Fruit fly (Drosophila melanogaster): Measurements from ENCODE around the gene CG1695.

CG1695 gene

DNA sequence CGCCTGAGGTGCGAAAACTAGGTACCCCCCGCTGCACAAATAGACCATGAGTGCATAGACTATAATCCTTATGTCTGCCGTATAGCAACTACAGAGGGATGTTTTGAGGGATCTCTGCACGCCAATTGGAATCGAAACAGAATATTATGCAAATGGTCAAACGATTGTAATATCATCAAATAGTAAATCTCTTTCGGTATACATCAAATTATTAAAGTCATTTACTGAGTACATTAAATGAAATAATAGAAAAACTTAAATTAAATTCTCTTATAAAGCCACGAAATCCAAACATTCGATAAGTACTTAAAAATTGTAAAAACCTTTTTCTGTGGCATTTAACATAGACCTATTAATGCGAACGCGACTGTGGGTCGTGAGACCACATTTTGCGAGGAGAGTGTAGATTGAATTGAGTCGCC lies 55.0 kb downstream of the CG1695 start (continued):
- TF ChIP-seq CG9139 (GFP tag; optimal IDR thresholded peaks at IDR 0.05): peak; percentile 35
- peak; percentile 24 for TF ChIP-seq fkh (GFP tag; optimal IDR thresholded peaks at IDR 0.05)
- peak; percentile 81 for TF ChIP-seq CG3919 (GFP tag; optimal IDR thresholded peaks at IDR 0.05)
- TF ChIP-seq Hr39 (GFP tag; optimal IDR thresholded peaks at IDR 0.05): peak; percentile 44
- TF ChIP-seq salr (GFP tag; optimal IDR thresholded peaks at IDR 0.05): peak in 1 of 2 experiments; percentile 73
- TF ChIP-seq CG11902 (GFP tag; optimal IDR thresholded peaks at IDR 0.05): peak; percentile 69
- TF ChIP-seq Sox102F (GFP tag; optimal IDR thresholded peaks at IDR 0.05): peak; percentile 57
- peak; percentile 70 for TF ChIP-seq CG15336 (GFP tag; IDR thresholded peaks at IDR 0.05)
- TF ChIP-seq pdm3 (GFP tag; optimal IDR thresholded peaks at IDR 0.05): peak; percentile 76
- TF ChIP-seq CG6792 (GFP tag; optimal IDR thresholded peaks at IDR 0.05): peak; percentile 70
- TF ChIP-seq CG8119 (GFP tag; IDR thresholded peaks at IDR 0.05): peak; percentile 69
- TF ChIP-seq achi (GFP tag; optimal IDR thresholded peaks at IDR 0.05): peak; percentile 64
- TF ChIP-seq Hr38 (GFP tag; optimal IDR thresholded peaks at IDR 0.05): no peak
- TF ChIP-seq CG6808 (GFP tag; optimal IDR thresholded peaks at IDR 0.05): peak; percentile 82
- TF ChIP-seq Blimp-1 (GFP tag; optimal IDR thresholded peaks at IDR 0.05): peak; percentile 2
- peak; percentile 15 for TF ChIP-seq CG1621 (tag; optimal IDR thresholded peaks at IDR 0.05)
- TF ChIP-seq cyc (GFP tag; optimal IDR thresholded peaks at IDR 0.05): peak; percentile 75
- peak; percentile 81 for TF ChIP-seq CG4318 (GFP tag; optimal IDR thresholded peaks at IDR 0.05)
- peak; percentile 61 for TF ChIP-seq CG8319 (GFP tag; optimal IDR thresholded peaks at IDR 0.05)
- TF ChIP-seq OdsH (GFP tag; optimal IDR thresholded peaks at IDR 0.05): peak; percentile 61
- peak; percentile 66 for TF ChIP-seq Eip75B (GFP tag; optimal IDR thresholded peaks at IDR 0.05)
- peak; percentile 68 to 72 for TF ChIP-seq ss (GFP tag; optimal IDR thresholded peaks at IDR 0.05)

DNA sequence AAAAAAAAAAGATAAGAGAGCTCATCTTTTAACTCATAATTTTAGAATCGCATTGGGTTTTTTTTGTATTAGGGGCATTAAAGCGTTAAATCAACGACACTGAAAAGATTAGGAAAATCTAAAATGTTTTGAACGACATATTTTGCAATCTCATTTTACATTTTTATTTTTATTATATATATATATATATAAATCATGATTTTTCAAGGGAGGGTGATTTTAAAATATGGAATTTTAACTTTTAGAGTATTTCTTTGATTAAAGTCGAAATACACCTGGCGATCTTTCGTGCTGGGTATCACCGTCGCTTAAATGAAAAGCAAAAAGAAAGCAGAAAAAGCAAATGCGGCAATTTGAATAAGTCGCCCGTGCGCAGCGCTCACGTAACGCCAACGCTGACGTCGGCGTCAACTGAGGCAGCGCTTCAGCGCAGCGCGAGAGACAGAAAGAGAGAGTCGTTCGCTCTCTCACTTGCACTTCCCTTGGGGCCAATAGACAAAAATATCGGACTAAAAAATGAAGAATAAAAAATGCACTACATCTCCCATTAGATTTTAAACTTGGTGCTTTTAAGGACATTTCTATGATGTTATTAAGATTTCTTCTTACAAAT lies 55.7 kb downstream of the CG1695 start:
- no peak; the same call in 2 of the 3 replicates for TF ChIP-seq CG6163 (GFP tag; IDR thresholded peaks at IDR 0.05)
- TF ChIP-seq achi (GFP tag; optimal IDR thresholded peaks at IDR 0.05): peak; percentile 40
- TF ChIP-seq Ets21C (GFP tag; optimal IDR thresholded peaks at IDR 0.05): no peak
- TF ChIP-seq CG10669 (GFP tag; optimal IDR thresholded peaks at IDR 0.05): no peak
- no peak for TF ChIP-seq Hr4 (GFP tag; optimal IDR thresholded peaks at IDR 0.05)
- no peak for TF ChIP-seq CG11294 (GFP tag; IDR thresholded peaks at IDR 0.05)
- peak; percentile 15 for TF ChIP-seq Sox102F (GFP tag; optimal IDR thresholded peaks at IDR 0.05)
- no peak for TF ChIP-seq Sox15 (GFP tag; optimal IDR thresholded peaks at IDR 0.05)
- no peak for TF ChIP-seq ss (GFP tag; optimal IDR thresholded peaks at IDR 0.05)
- no peak for TF ChIP-seq dsx (GFP tag; optimal IDR thresholded peaks at IDR 0.05; ENCODE audit: poor library complexity, severe bottlenecking)
- TF ChIP-seq CG34406 (GFP tag; optimal IDR thresholded peaks at IDR 0.05): peak; percentile 41
- no peak for TF ChIP-seq Sox14 (GFP tag; optimal IDR thresholded peaks at IDR 0.05)
- TF ChIP-seq CG4318 (GFP tag; optimal IDR thresholded peaks at IDR 0.05): peak; percentile 39
- TF ChIP-seq CG15336 (GFP tag; IDR thresholded peaks at IDR 0.05): peak; percentile 16; the same call in 1 of the 2 replicates
- no peak for TF ChIP-seq lz (GFP tag; optimal IDR thresholded peaks at IDR 0.05)
- no peak for TF ChIP-seq CG16779 (tag; optimal IDR thresholded peaks at IDR 0.05)
- no peak for TF ChIP-seq CG9139 (GFP tag; optimal IDR thresholded peaks at IDR 0.05)
- TF ChIP-seq vri (GFP tag; optimal IDR thresholded peaks at IDR 0.05): peak; percentile 31
- peak; percentile 42 for TF ChIP-seq OdsH (GFP tag; optimal IDR thresholded peaks at IDR 0.05)
- TF ChIP-seq Eip78C (GFP tag): no peak
- no peak for TF ChIP-seq CG8319 (GFP tag; optimal IDR thresholded peaks at IDR 0.05)
- TF ChIP-seq acj6 (GFP tag; optimal IDR thresholded peaks at IDR 0.05): peak; percentile 14
- peak; percentile 21; the same call in 1 of the 3 replicates for TF ChIP-seq eg (GFP tag; IDR thresholded peaks at IDR 0.05)
- TF ChIP-seq CG32006 (GFP tag; optimal IDR thresholded peaks at IDR 0.05): peak; percentile 83
- peak; percentile 41; the same call in 1 of the 3 replicates for TF ChIP-seq CG8119 (GFP tag; IDR thresholded peaks at IDR 0.05)
- peak; percentile 11 for TF ChIP-seq CG8632 (GFP tag; optimal IDR thresholded peaks at IDR 0.05)

All from whole organism, prepupa.